Fruit fly (Drosophila melanogaster) whole organism, embryonic: Measurements from ENCODE around the gene CG12115.

ENCODE experiments used
- CG13624 ChIP-seq: fragments of 200-800 bp; sonication (Bioruptor generic); optimal IDR thresholded peaks from 2 replicates; lab custom pipeline; 2016; ENCODE audit warnings: missing biosample characterization, missing genetic modification characterization
- Deaf1 ChIP-seq: fragments of 200-800 bp; optimal IDR thresholded peaks from 3 replicates; lab custom pipeline; 2019; ENCODE audit warnings: missing biosample characterization, mild to moderate bottlenecking, missing genetic modification characterization, moderate library complexity
- Hmx ChIP-seq: fragments of 200-800 bp; sonication (Bioruptor generic); optimal IDR thresholded peaks from 2 replicates; lab custom pipeline; 2016; ENCODE audit warnings: missing biosample characterization, missing genetic modification characterization
- Sox102F ChIP-seq: fragments of 200-800 bp; sonication (Bioruptor generic); optimal IDR thresholded peaks from 2 replicates; lab custom pipeline; 2018; ENCODE audit warnings: missing biosample characterization, mild to moderate bottlenecking, missing genetic modification characterization, moderate library complexity
- Usf ChIP-seq: fragments of 200-800 bp; sonication (Bioruptor generic); optimal IDR thresholded peaks from 2 replicates; lab custom pipeline; 2017; ENCODE audit warnings: missing genotype, missing biosample characterization, missing genetic modification characterization
- chinmo ChIP-seq: fragments of 200-800 bp; sonication (Bioruptor generic); IDR thresholded peaks from 4 replicates; pipeline ENCODE4 v1.3.6; 2022; ENCODE audit warnings: missing biosample characterization, missing genetic modification characterization; ENCODE audit not compliant: partially characterized antibody
- dan ChIP-seq: fragments of 200-800 bp; sonication (Bioruptor generic); IDR thresholded peaks from 2 replicates; pipeline ENCODE4 v1.3.6; 2022; ENCODE audit warnings: missing biosample characterization, missing genetic modification characterization
- en ChIP-seq: fragments of 200-800 bp; sonication (Bioruptor generic); optimal IDR thresholded peaks from 2 replicates; lab custom pipeline; 2016; ENCODE audit warnings: missing biosample characterization, missing genetic modification characterization
- fd3F ChIP-seq: fragments of 200-800 bp; sonication (Bioruptor generic); optimal IDR thresholded peaks from 2 replicates; lab custom pipeline; 2018; ENCODE audit warnings: missing biosample characterization, mild to moderate bottlenecking, missing genetic modification characterization, moderate library complexity
- ssp ChIP-seq: fragments of 200-800 bp; sonication (Bioruptor generic); IDR thresholded peaks from 2 replicates; pipeline ENCODE4 v1.3.6; 2022; ENCODE audit warnings: missing biosample characterization, missing genetic modification characterization

- TF ChIP-seq en (no peak), chinmo (no peak), ssp (GFP tag; lab: Robert Waterston, UW) (peak; percentile 77), Deaf1 (tag; lab: Kevin White, UChicago) (peak; percentile 10), Sox102F (GFP tag; lab: Kevin White, UChicago) (no peak), Usf (peak; percentile 42), fd3F (GFP tag; lab: Kevin White, UChicago) (peak; percentile 28), CG13624 (GFP tag; lab: Kevin White, UChicago) (peak; percentile 64), dan (GFP tag; lab: Robert Waterston, UW) (peak; percentile 76), Hmx (GFP tag; lab: Kevin White, UChicago) (no peak)
Observed at dm6 chrX:9141219-9141618, 49.2 kb downstream of the CG12115 start.
